Worm (Caenorhabditis elegans): Measurements from ENCODE around the gene F49E12.12.
"Not testable (repeated sequence)": the region's sequence is repeated elsewhere in the genome, so short reads cannot be mapped to it uniquely, and the experiment has no call there.

Gene F49E12.12

ce11 chrII:8419015-8419414 lies 37.7 kb downstream of the F49E12.12 start:
- TF ChIP-seq sea-1 (GFP tag; conservative IDR thresholded peaks at IDR 0.05) (no peak), ceh-13 (GFP tag; optimal IDR thresholded peaks at IDR 0.05) (no peak), tbx-11 (GFP tag; IDR thresholded peaks at IDR 0.05) (no peak), tbx-37 (GFP tag; conservative IDR thresholded peaks at IDR 0.05) (no peak), hnd-1 (tag; optimal IDR thresholded peaks at IDR 0.05) (no peak), hmg-4 (GFP tag; optimal IDR thresholded peaks at IDR 0.05) (no peak), pes-1 (GFP tag; IDR thresholded peaks at IDR 0.05) (no peak), ets-7 (tag; optimal IDR thresholded peaks at IDR 0.05) (no peak)

- TF ChIP-seq ets-7 (tag; optimal IDR thresholded peaks at IDR 0.05); pes-1 (GFP tag; IDR thresholded peaks at IDR 0.05); ceh-13 (GFP tag; optimal IDR thresholded peaks at IDR 0.05): not testable (repeated sequence)
Measured at ce11 chrII:8419798-8420197, 38.5 kb downstream of the F49E12.12 start, which contains the start of gene F14E5.8. F14E5.8 (plus strand) TSS chrII:8420098.

ce11 chrII:8420775-8421388 lies 39.6 kb downstream of the F49E12.12 start:
- no peak for TF ChIP-seq hnd-1 (tag; optimal IDR thresholded peaks at IDR 0.05)
- no peak for TF ChIP-seq B0310.2 (tag; optimal IDR thresholded peaks at IDR 0.05)
- TF ChIP-seq tbx-37 (GFP tag; conservative IDR thresholded peaks at IDR 0.05) = no peak
- no peak for TF ChIP-seq aly-1 (tag; optimal IDR thresholded peaks at IDR 0.05)
- no peak for TF ChIP-seq pes-1 (GFP tag; IDR thresholded peaks at IDR 0.05)
- no peak for TF ChIP-seq flt-1 (GFP tag; IDR thresholded peaks at IDR 0.05)
- TF ChIP-seq hmg-4 (GFP tag; optimal IDR thresholded peaks at IDR 0.05) = no peak
- no peak for TF ChIP-seq tbx-11 (GFP tag; IDR thresholded peaks at IDR 0.05)
- no peak for TF ChIP-seq tra-4 (tag; optimal IDR thresholded peaks at IDR 0.05)
- TF ChIP-seq hmbx-1 (tag; optimal IDR thresholded peaks at IDR 0.05) = no peak
- TF ChIP-seq ceh-36 (tag; optimal IDR thresholded peaks at IDR 0.05) = no peak
- TF ChIP-seq ama-1 (optimal IDR thresholded peaks at IDR 0.05) = no peak
- TF ChIP-seq sea-1 (GFP tag; conservative IDR thresholded peaks at IDR 0.05) = no peak
- TF ChIP-seq F13C5.2 (tag; optimal IDR thresholded peaks at IDR 0.05) = no peak
- TF ChIP-seq ceh-13 (GFP tag; optimal IDR thresholded peaks at IDR 0.05) = no peak
- TF ChIP-seq scrt-1 (GFP tag; IDR thresholded peaks at IDR 0.05) = no peak
- TF ChIP-seq ets-7 (tag; optimal IDR thresholded peaks at IDR 0.05) = no peak

- no peak for TF ChIP-seq hmbx-1 (tag; optimal IDR thresholded peaks at IDR 0.05)
- no peak for TF ChIP-seq hmg-4 (GFP tag; optimal IDR thresholded peaks at IDR 0.05)
- TF ChIP-seq pes-1 (GFP tag; IDR thresholded peaks at IDR 0.05) = no peak
- no peak for TF ChIP-seq hnd-1 (tag; optimal IDR thresholded peaks at IDR 0.05)
Measured at ce11 chrII:8428758-8428946, 47.4 kb downstream of the F49E12.12 start, which contains the start of gene F14E5.2. F14E5.2 (minus strand) TSS chrII:8428858.

ce11 chrII:8428947-8429919 lies 47.9 kb downstream of the F49E12.12 start:
- TF ChIP-seq tra-4 (tag; optimal IDR thresholded peaks at IDR 0.05) (no peak), flt-1 (GFP tag; IDR thresholded peaks at IDR 0.05) (no peak), aly-1 (tag; optimal IDR thresholded peaks at IDR 0.05) (no peak), pes-1 (GFP tag; IDR thresholded peaks at IDR 0.05) (no peak), scrt-1 (GFP tag; IDR thresholded peaks at IDR 0.05) (no peak), tbx-37 (GFP tag; conservative IDR thresholded peaks at IDR 0.05) (no peak), F13C5.2 (tag; optimal IDR thresholded peaks at IDR 0.05) (no peak), ceh-13 (GFP tag; optimal IDR thresholded peaks at IDR 0.05) (no peak), hnd-1 (tag; optimal IDR thresholded peaks at IDR 0.05) (no peak), ceh-36 (tag; optimal IDR thresholded peaks at IDR 0.05) (no peak), hmg-4 (GFP tag; optimal IDR thresholded peaks at IDR 0.05) (no peak), ets-7 (tag; optimal IDR thresholded peaks at IDR 0.05) (no peak), hmbx-1 (tag; optimal IDR thresholded peaks at IDR 0.05) (no peak), tbx-11 (GFP tag; IDR thresholded peaks at IDR 0.05) (no peak), sea-1 (GFP tag; conservative IDR thresholded peaks at IDR 0.05) (no peak), B0310.2 (tag; optimal IDR thresholded peaks at IDR 0.05) (no peak), ama-1 (optimal IDR thresholded peaks at IDR 0.05) (no peak)

ce11 chrII:8431954-8432353 lies 50.7 kb downstream of the F49E12.12 start, which contains the start of gene acp-2:
acp-2 (minus strand) TSS chrII:8432054.
- TF ChIP-seq sea-1 (GFP tag; conservative IDR thresholded peaks at IDR 0.05) = no peak
- no peak for TF ChIP-seq scrt-1 (GFP tag; IDR thresholded peaks at IDR 0.05)
- no peak for TF ChIP-seq pes-1 (GFP tag; IDR thresholded peaks at IDR 0.05)
- TF ChIP-seq B0310.2 (tag; optimal IDR thresholded peaks at IDR 0.05) = no peak
- no peak for TF ChIP-seq F13C5.2 (tag; optimal IDR thresholded peaks at IDR 0.05)
- TF ChIP-seq aly-1 (tag; optimal IDR thresholded peaks at IDR 0.05) = no peak
- no peak for TF ChIP-seq tra-4 (tag; optimal IDR thresholded peaks at IDR 0.05)
- TF ChIP-seq hmbx-1 (tag; optimal IDR thresholded peaks at IDR 0.05) = no peak
- no peak for TF ChIP-seq ceh-13 (GFP tag; optimal IDR thresholded peaks at IDR 0.05)
- TF ChIP-seq tbx-37 (GFP tag; conservative IDR thresholded peaks at IDR 0.05) = no peak

Measured in whole organism, early embryonic.